Worm (Caenorhabditis elegans) whole organism, mixed stage, embryonic: ENCODE measurements around the gene C47E12.10.

Experiments
- M03D4.4 ChIP-seq: sonication (generic microtip); optimal IDR thresholded peaks from 2 replicates; lab custom pipeline; 2017; ENCODE audit warnings: mild to moderate bottlenecking, missing genetic modification characterization, missing compliant biosample characterization
- bed-3 ChIP-seq: fragments of 200-800 bp; sonication (Bioruptor generic); optimal IDR thresholded peaks from 3 replicates; lab custom pipeline; 2018; ENCODE audit warnings: mild to moderate bottlenecking, missing genetic modification characterization, moderate library complexity, missing compliant biosample characterization
- blmp-1 ChIP-seq: fragments of 150-350 bp; optimal IDR thresholded peaks from 2 replicates; lab custom pipeline; 2014; ENCODE audit warnings: missing biosample characterization, missing genetic modification characterization
- ceh-43 ChIP-seq: fragments of 200-800 bp; sonication (Bioruptor generic); optimal IDR thresholded peaks from 2 replicates; lab custom pipeline; 2018; ENCODE audit warnings: mild to moderate bottlenecking, missing genetic modification characterization, moderate library complexity, missing compliant biosample characterization
- ceh-83 ChIP-seq: fragments of 200-800 bp; sonication (Bioruptor generic); optimal IDR thresholded peaks from 2 replicates; lab custom pipeline; 2018; ENCODE audit warnings: mild to moderate bottlenecking, missing genetic modification characterization, missing compliant biosample characterization
- cnd-1 ChIP-seq: fragments of 200-800 bp; sonication (Bioruptor generic); optimal IDR thresholded peaks from 2 replicates; lab custom pipeline; 2018; ENCODE audit warnings: mild to moderate bottlenecking, missing genetic modification characterization, missing compliant biosample characterization
- elt-1 ChIP-seq: sonication (generic microtip); optimal IDR thresholded peaks from 2 replicates; lab custom pipeline; 2017; ENCODE audit warnings: missing genetic modification characterization, mild to moderate bottlenecking, missing compliant biosample characterization, antibody characterized with exemption, moderate library complexity, borderline replicate concordance; ENCODE audit not compliant: insufficient read depth
- elt-3 ChIP-seq: fragments of 150-350 bp; optimal IDR thresholded peaks from 2 replicates; lab custom pipeline; 2014; ENCODE audit warnings: missing biosample characterization, missing genetic modification characterization
- ham-2 ChIP-seq: fragments of 200-800 bp; sonication (Bioruptor generic); optimal IDR thresholded peaks from 2 replicates; lab custom pipeline; 2018; ENCODE audit warnings: mild to moderate bottlenecking, missing genetic modification characterization, missing compliant biosample characterization
- lin-13 ChIP-seq: fragments of 150-350 bp; optimal IDR thresholded peaks from 2 replicates; lab custom pipeline; 2014; ENCODE audit warnings: missing biosample characterization, missing genetic modification characterization
- lin-32 ChIP-seq: fragments of 200-800 bp; sonication (Bioruptor generic); optimal IDR thresholded peaks from 2 replicates; lab custom pipeline; 2018; ENCODE audit warnings: mild to moderate bottlenecking, missing genetic modification characterization, missing compliant biosample characterization
- lsy-2 ChIP-seq: fragments of 150-350 bp; optimal IDR thresholded peaks from 2 replicates; lab custom pipeline; 2014; ENCODE audit warnings: missing biosample characterization, missing genetic modification characterization
- mab-5 ChIP-seq: fragments of 150-350 bp; optimal IDR thresholded peaks from 2 replicates; lab custom pipeline; 2014; ENCODE audit warnings: missing biosample characterization, missing genetic modification characterization
- mep-1 ChIP-seq: fragments of 150-350 bp; optimal IDR thresholded peaks from 2 replicates; lab custom pipeline; 2017; ENCODE audit warnings: missing biosample characterization, missing genetic modification reagents, missing genetic modification characterization, inconsistent platforms
- mls-2 ChIP-seq: sonication (generic microtip); optimal IDR thresholded peaks from 2 replicates; lab custom pipeline; 2016; ENCODE audit warnings: mild to moderate bottlenecking, missing genetic modification characterization, moderate library complexity, missing compliant biosample characterization
- nhr-12 ChIP-seq: fragments of 150-350 bp; optimal IDR thresholded peaks from 2 replicates; lab custom pipeline; 2014; ENCODE audit warnings: missing biosample characterization, missing genetic modification characterization
- nhr-237 ChIP-seq: fragments of 150-350 bp; optimal IDR thresholded peaks from 2 replicates; lab custom pipeline; 2014; ENCODE audit warnings: missing biosample characterization, missing genetic modification characterization
- nhr-28 ChIP-seq: fragments of 150-350 bp; optimal IDR thresholded peaks from 2 replicates; lab custom pipeline; 2014; ENCODE audit warnings: missing biosample characterization, missing genetic modification characterization
- nhr-76 ChIP-seq: sonication (generic microtip); optimal IDR thresholded peaks from 2 replicates; lab custom pipeline; 2017; ENCODE audit warnings: missing biosample characterization, missing genetic modification characterization
- pha-4 ChIP-seq: fragments of 150-350 bp; optimal IDR thresholded peaks from 2 replicates; lab custom pipeline; 2018; ENCODE audit warnings: missing biosample characterization, missing genetic modification reagents, missing genetic modification characterization
- sem-2 ChIP-seq: fragments of 200-800 bp; sonication (Bioruptor generic); optimal IDR thresholded peaks from 2 replicates; lab custom pipeline; 2018; ENCODE audit warnings: mild to moderate bottlenecking, missing genetic modification characterization, missing compliant biosample characterization
- snpc-4 ChIP-seq: fragments of 150-350 bp; optimal IDR thresholded peaks from 2 replicates; lab custom pipeline; 2014; ENCODE audit warnings: missing biosample characterization, missing genetic modification characterization
- sptf-1 ChIP-seq: sonication (generic microtip); optimal IDR thresholded peaks from 2 replicates; lab custom pipeline; 2017; ENCODE audit warnings: mild to moderate bottlenecking, missing genetic modification characterization, moderate library complexity, missing compliant biosample characterization
- tbx-8 ChIP-seq: fragments of 200-800 bp; sonication (Bioruptor generic); optimal IDR thresholded peaks from 2 replicates; lab custom pipeline; 2018; ENCODE audit warnings: mild to moderate bottlenecking, missing genetic modification characterization, moderate library complexity, missing compliant biosample characterization
- unc-120 ChIP-seq: sonication (generic microtip); optimal IDR thresholded peaks from 2 replicates; lab custom pipeline; 2017; ENCODE audit warnings: missing genetic modification characterization, missing compliant biosample characterization; ENCODE audit not compliant: poor library complexity, severe bottlenecking
- unc-39 ChIP-seq: fragments of 150-350 bp; optimal IDR thresholded peaks from 2 replicates; lab custom pipeline; 2014; ENCODE audit warnings: missing biosample characterization, missing genetic modification characterization
- unc-62 ChIP-seq: fragments of 150-350 bp; optimal IDR thresholded peaks from 2 replicates; lab custom pipeline; 2014; ENCODE audit warnings: missing biosample characterization, missing genetic modification reagents, missing genetic modification characterization

C47E12.10 gene

DNA sequence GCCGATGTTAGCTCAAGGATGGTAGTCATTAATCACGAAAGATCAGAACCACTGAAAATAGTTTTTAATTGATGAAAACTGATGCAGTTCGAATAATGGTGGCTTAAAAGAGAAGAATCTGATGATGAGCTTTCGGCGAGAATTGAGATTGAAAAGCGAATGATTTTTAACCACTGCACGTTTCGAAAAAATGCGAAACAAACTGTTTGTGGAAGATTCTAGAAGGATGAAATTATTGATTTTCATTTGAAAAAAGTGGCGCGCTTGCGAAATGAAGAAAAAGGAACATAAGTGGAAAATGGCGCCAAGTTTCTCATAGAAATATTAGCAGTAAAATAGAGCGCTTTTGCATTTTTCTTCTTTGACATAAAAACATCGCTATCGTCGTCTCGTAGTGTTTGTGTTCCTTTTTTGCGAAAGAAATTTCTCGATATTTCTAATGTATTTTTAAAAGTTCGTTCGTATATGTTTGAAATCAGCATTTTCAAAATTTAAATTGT lies 22.3 kb downstream of the C47E12.10 start, which contains the start of gene uba-1:
TSS of gene uba-1 (minus strand) at position 51 of the 500 bp plus-strand sequence.
- TF ChIP-seq lin-13 (tag; lab: Kevin White, UChicago), result no peak
- TF ChIP-seq sptf-1 (tag; lab: Kevin White, UChicago), result no peak
- no peak for TF ChIP-seq ceh-83 (GFP tag; lab: Kevin White, UChicago)
- no peak for TF ChIP-seq sem-2 (GFP tag; lab: Kevin White, UChicago)
- TF ChIP-seq pha-4 (tag; lab: Kevin White, UChicago), result no peak

DNA sequence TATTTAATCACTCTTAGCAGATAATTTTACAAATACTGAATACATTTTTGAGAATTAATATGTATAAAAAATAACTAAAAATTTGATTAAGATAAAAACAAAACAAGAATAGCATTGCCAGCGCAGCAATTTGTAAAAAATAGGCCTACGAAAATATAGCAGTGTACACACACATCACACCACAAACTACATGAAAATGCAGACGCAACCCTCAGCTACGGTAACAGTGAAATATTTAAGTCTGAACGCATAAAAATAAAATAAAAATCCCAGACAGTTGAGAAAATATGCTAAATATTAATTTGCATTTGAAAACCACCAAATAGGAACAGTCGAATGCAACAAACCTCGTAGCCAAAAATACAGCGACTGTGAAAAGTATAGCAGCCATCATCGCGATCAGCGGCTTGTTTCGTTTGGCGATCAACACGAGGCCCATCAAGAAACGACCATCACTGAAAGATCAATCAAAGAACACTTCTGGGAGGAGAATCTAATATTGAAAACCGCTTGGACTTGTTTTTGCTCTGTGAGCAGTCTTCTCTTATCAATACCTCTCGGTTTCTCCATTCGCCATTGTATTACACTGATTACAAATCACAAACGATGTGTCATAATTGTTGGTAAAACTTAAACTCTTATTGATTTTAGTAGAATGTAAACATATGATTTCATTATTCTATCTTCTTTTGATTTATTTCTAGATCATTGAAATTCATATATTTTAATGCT lies 26.1 kb downstream of the C47E12.10 start, which contains the start of gene pyp-1:
TSS of gene pyp-1 (minus strand) at position 439 of the 732 bp plus-strand sequence.
- TF ChIP-seq lsy-2 (tag; lab: Kevin White, UChicago), result peak; percentile 54
- TF ChIP-seq M03D4.4 (tag; lab: Kevin White, UChicago), result no peak
- TF ChIP-seq, all 35 proteins: peak for 1

DNA sequence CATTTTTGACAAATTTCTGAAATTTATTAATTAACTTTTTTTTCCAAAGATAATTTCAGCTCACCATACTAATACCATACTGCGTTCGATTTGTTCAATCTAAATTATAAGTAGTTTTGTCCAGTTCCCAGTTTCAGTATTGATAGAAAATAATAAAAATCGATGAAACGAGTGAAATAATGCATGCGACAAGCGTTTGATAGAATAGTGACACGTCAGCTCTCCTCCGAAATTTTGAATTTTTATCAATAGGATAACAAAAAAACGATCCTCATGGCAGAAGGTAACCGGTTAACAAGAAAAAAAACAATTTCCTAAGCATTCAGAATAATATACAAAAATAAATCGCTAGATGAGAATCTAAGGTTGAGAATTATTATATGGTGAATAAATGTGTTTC lies 29.1 kb downstream of the C47E12.10 start, which contains the start of gene C47E12.3:
TSS of gene C47E12.3 (minus strand) at position 101 of the 400 bp plus-strand sequence.
- TF ChIP-seq lsy-2 (tag; lab: Kevin White, UChicago) (no peak), nhr-76 (tag; lab: Kevin White, UChicago) (no peak), mls-2 (no peak), M03D4.4 (tag; lab: Kevin White, UChicago) (no peak), pha-4 (tag; lab: Kevin White, UChicago) (no peak), elt-3 (no peak), mep-1 (no peak), ceh-83 (GFP tag; lab: Kevin White, UChicago) (no peak), bed-3 (GFP tag; lab: Kevin White, UChicago) (no peak), lin-32 (GFP tag; lab: Kevin White, UChicago) (no peak), ham-2 (GFP tag; lab: Kevin White, UChicago) (no peak), sem-2 (GFP tag; lab: Kevin White, UChicago) (no peak), unc-62 (no peak), unc-39 (tag; lab: Kevin White, UChicago) (no peak)

DNA sequence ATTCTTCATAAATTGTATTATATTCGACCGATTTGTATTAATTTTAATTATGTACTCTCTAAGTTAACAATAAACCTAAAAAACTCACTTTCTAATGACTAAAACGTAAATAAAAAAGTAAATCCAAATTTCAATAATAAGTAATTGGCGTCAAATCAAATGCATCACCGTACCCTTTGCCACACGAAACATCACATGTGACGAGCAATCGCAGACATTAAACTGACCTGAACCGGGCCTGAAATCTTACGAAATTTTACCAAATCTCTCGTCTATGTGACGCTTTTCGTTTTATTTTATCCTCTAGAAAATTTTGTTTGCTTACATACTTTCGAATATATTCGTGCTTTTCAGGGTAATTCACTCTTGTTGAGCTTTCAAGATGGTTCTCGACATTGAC lies 30.8 kb downstream of the C47E12.10 start, which contains the start of the genes C47E12.2 and sars-1:
TSS of gene C47E12.2 (minus strand) at position 131 of the 400 bp plus-strand sequence.
TSS of gene sars-1 (plus strand) at position 355 of the 400 bp plus-strand sequence.
- TF ChIP-seq nhr-76 (tag; lab: Kevin White, UChicago) (no peak), lsy-2 (tag; lab: Kevin White, UChicago) (peak; percentile 90)
- TF ChIP-seq, all 35 proteins: peak for 1

DNA sequence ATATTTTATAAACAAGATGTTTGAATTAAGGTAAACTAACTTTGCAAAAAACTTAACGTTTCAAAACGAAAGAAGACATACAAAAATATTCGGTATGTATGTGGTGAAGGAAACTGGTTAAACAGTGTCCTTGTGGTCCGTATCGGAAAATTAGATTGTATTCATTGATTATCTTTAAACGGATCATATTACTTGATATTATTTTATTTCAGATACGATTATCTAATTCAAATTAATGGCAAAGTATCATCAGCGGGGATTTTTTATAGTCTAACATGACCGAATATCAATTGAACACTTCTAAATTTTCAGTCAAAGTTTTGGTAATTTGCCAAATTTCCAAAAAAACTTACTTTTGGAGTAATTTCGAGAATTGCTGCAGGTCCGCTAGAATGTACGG lies 34.2 kb downstream of the C47E12.10 start, which contains the start of gene C47E12.13:
TSS of gene C47E12.13 (minus strand) at position 101 of the 400 bp plus-strand sequence.
- TF ChIP-seq nhr-28 (tag; lab: Kevin White, UChicago) (no peak), ceh-43 (GFP tag; lab: Kevin White, UChicago) (no peak), ceh-83 (GFP tag; lab: Kevin White, UChicago) (no peak), unc-39 (tag; lab: Kevin White, UChicago) (no peak), mab-5 (no peak), pha-4 (tag; lab: Kevin White, UChicago) (no peak), lsy-2 (tag; lab: Kevin White, UChicago) (no peak), lin-32 (GFP tag; lab: Kevin White, UChicago) (no peak), nhr-12 (tag; lab: Kevin White, UChicago) (no peak), unc-120 (tag; lab: Kevin White, UChicago) (no peak), snpc-4 (tag; lab: Kevin White, UChicago) (no peak), cnd-1 (tag; lab: Kevin White, UChicago) (no peak), tbx-8 (GFP tag; lab: Kevin White, UChicago) (no peak), elt-1 (tag; lab: Kevin White, UChicago) (no peak)

DNA sequence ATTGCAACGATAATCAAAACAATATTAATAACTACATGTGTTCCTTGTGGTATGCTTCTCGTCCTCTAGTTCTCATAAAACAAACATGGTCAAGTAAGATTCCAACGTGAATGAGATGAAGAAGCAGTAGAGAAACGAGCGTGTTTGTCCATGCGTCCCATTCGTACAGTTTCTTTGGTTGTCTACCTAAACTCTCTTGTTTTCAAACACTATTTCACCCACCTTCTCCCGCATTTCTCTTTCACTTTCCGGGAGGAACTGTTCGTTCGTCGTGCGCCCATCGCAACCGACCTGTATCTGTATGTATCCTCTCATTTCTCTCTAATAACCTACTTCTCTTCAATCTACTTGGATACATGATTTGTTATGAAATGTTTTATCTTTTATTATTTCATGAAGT lies 35.2 kb downstream of the C47E12.10 start:
- no peak for TF ChIP-seq unc-62
- TF ChIP-seq nhr-237 (tag; lab: Kevin White, UChicago), result peak; percentile 15
- peak; percentile 57 for TF ChIP-seq pha-4 (tag; lab: Kevin White, UChicago)
- peak; percentile 82 for TF ChIP-seq blmp-1
